Fruit fly (Drosophila melanogaster) whole organism, prepupa: ENCODE measurements around the gene Swip-1.

Experiments
- CG11294 ChIP-seq: fragments of 200-800 bp; sonication (Bioruptor generic); IDR thresholded peaks from 2 replicates; pipeline ENCODE4 v1.3.6; 2022; ENCODE audit warnings: missing biosample characterization, missing genetic modification characterization
- Eip78C ChIP-seq: fragments of 200-800 bp; sonication (Bioruptor generic); peaks from one replicate; lab custom pipeline; 2016; ENCODE audit warnings: missing biosample characterization, missing genetic modification characterization
- Hr38 ChIP-seq: sonication (Bioruptor generic); optimal IDR thresholded peaks from 2 replicates; lab custom pipeline; 2016; ENCODE audit warnings: missing biosample characterization, missing genetic modification characterization
- Lpt ChIP-seq: fragments of 200-800 bp; sonication (Bioruptor generic); optimal IDR thresholded peaks from 3 replicates; lab custom pipeline; 2016; ENCODE audit warnings: missing biosample characterization, missing genetic modification characterization
- Smox ChIP-seq: fragments of 200-800 bp; sonication (Bioruptor generic); optimal IDR thresholded peaks from 3 replicates; lab custom pipeline; 2016; ENCODE audit warnings: missing biosample characterization, missing genetic modification characterization
- Sox102F ChIP-seq: fragments of 200-800 bp; sonication (Bioruptor generic); optimal IDR thresholded peaks from 2 replicates; lab custom pipeline; 2016; ENCODE audit warnings: missing biosample characterization, mild to moderate bottlenecking, missing genetic modification characterization
- Sox15 ChIP-seq: fragments of 200-800 bp; sonication (Bioruptor generic); optimal IDR thresholded peaks from 3 replicates; lab custom pipeline; 2016; ENCODE audit warnings: missing biosample characterization, missing genetic modification characterization
- acj6 ChIP-seq: fragments of 200-800 bp; sonication (Bioruptor generic); optimal IDR thresholded peaks from 3 replicates; lab custom pipeline; 2016; ENCODE audit warnings: missing biosample characterization, missing genetic modification characterization

- TF ChIP-seq Eip78C (GFP tag; lab: Kevin White, UChicago) (peak; percentile 95), Sox102F (GFP tag; lab: Kevin White, UChicago) (peak; percentile 82), Hr38 (GFP tag; lab: Kevin White, UChicago) (no peak), CG11294 (GFP tag; lab: Robert Waterston, UW) (peak; percentile 81), acj6 (GFP tag; lab: Kevin White, UChicago) (peak; percentile 84), Lpt (GFP tag; lab: Kevin White, UChicago) (peak; percentile 69), Sox15 (GFP tag; lab: Kevin White, UChicago) (peak; percentile 62), Smox (GFP tag; lab: Kevin White, UChicago) (peak; percentile 65)
These were observed 29.9 kb downstream of the Swip-1 start, which contains the start of gene Bhmt for dm6 chr2L:18957142-18957674.
